Fruit fly (Drosophila melanogaster) whole organism, pupa: Measurements from ENCODE around the gene Noc3.

Experiments
- CG15710 ChIP-seq: fragments of 200-800 bp; sonication (Bioruptor generic); optimal IDR thresholded peaks from 2 replicates; lab custom pipeline; 2018; ENCODE audit warnings: missing biosample characterization, mild to moderate bottlenecking, missing genetic modification characterization, moderate library complexity
- CG34367 ChIP-seq: fragments of 200-800 bp; sonication (Bioruptor generic); optimal IDR thresholded peaks from 2 replicates; lab custom pipeline; 2018; ENCODE audit warnings: missing biosample characterization, mild to moderate bottlenecking, missing genetic modification characterization
- CG4496 ChIP-seq: fragments of 200-800 bp; sonication (Bioruptor generic); IDR thresholded peaks from 3 replicates; pipeline ENCODE4 v1.3.6; 2022; ENCODE audit warnings: missing biosample characterization, missing genetic modification characterization
- D1 ChIP-seq: fragments of 200-800 bp; sonication (Bioruptor generic); optimal IDR thresholded peaks from 2 replicates; lab custom pipeline; 2018; ENCODE audit warnings: missing biosample characterization, mild to moderate bottlenecking, missing genetic modification characterization, moderate library complexity
- EcR ChIP-seq: fragments of 200-800 bp; sonication (Bioruptor generic); optimal IDR thresholded peaks from 3 replicates; lab custom pipeline; 2019; ENCODE audit warnings: missing biosample characterization, missing genetic modification characterization, mild to moderate bottlenecking, moderate library complexity, missing genetic modification reagents
- Ets98B ChIP-seq: fragments of 200-800 bp; sonication (Bioruptor generic); IDR thresholded peaks from 2 replicates; pipeline ENCODE4 v1.3.6; 2022; ENCODE audit warnings: missing biosample characterization, missing genetic modification characterization
- fd96Ca ChIP-seq: fragments of 200-800 bp; sonication (Bioruptor generic); IDR thresholded peaks from 3 replicates; pipeline ENCODE4 v1.3.6; 2022; ENCODE audit warnings: missing biosample characterization, missing genetic modification characterization

dm6 chr3R:7241460-7241859 lies 5.3 kb downstream of the Noc3 start, which contains the start of gene CG14607:
- TF ChIP-seq fd96Ca (GFP tag; lab: Robert Waterston, UW) (no peak), EcR (GFP tag; lab: Kevin White, UChicago) (no peak), CG34367 (no peak), CG15710 (no peak), Ets98B (GFP tag; lab: Robert Waterston, UW) (no peak), CG4496 (GFP tag; lab: Robert Waterston, UW) (no peak), D1 (tag; lab: Kevin White, UChicago) (no peak)
